Worm (Caenorhabditis elegans): Measurements from ENCODE around the gene upp-1.

The upp-1 gene

DNA sequence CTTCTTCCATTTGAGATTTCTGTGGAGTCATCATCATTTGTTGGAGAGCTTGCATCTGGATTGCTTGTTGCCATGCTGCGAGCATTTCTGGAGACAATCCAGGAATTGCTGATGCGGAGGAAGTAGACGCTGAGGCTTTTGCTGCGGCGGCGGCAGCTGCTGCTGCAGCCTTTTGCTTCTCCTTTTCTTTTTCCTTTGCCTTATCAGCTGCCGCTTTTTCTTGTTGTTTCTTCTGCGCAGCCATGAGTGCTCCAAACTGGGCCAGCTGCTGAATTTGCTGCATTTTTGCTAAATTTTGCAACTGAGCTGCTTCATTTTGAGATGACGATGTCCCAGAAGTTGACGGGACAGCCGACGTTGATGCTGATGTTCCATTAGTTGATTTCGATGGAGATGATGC is 12.6 kb upstream of the upp-1 start:
- TF ChIP-seq dmd-4 (tag; optimal IDR thresholded peaks at IDR 0.05) (no peak), peb-1 (tag; optimal IDR thresholded peaks at IDR 0.05) (no peak), nhr-237 (tag; optimal IDR thresholded peaks at IDR 0.05) (no peak), nhr-77 (tag; optimal IDR thresholded peaks at IDR 0.05) (no peak), blmp-1 (tag; optimal IDR thresholded peaks at IDR 0.05; ENCODE audit: insufficient read depth) (no peak), egl-27 (tag; optimal IDR thresholded peaks at IDR 0.05) (no peak), lin-39 (tag; optimal IDR thresholded peaks at IDR 0.05) (no peak), lsy-2 (tag; optimal IDR thresholded peaks at IDR 0.05) (no peak), alr-1 (tag; optimal IDR thresholded peaks at IDR 0.05) (no peak), F13H6.1 (tag; optimal IDR thresholded peaks at IDR 0.05) (no peak), nhr-23 (tag; optimal IDR thresholded peaks at IDR 0.05) (no peak), sma-3 (GFP tag; optimal IDR thresholded peaks at IDR 0.05) (no peak), R02D3.7 (tag; optimal IDR thresholded peaks at IDR 0.05) (no peak)

DNA sequence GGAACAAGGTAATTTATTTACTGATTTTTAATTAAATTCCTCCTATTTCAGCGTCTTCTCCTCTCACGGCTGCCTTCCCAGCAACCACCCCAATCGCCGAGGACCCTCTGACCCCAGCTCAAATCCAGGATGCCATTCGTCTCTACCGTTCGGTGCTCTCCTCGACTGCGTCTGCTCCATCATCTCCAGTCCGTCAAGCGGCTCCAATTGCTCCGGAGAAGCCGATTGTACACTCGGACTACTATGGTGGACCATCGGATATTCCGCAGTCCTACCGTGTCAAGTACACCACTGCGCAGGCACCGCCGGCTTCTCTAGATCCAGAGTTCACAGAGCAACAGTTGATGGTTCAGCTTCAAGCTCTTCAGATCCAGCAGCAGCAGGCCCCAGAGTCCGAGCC is 5.9 kb upstream of the upp-1 start:
- TF ChIP-seq ceh-16 (tag; optimal IDR thresholded peaks at IDR 0.05) (no peak), R02D3.7 (tag; optimal IDR thresholded peaks at IDR 0.05) (no peak), mdl-1 (tag; optimal IDR thresholded peaks at IDR 0.05) (no peak), sma-9 (GFP tag; optimal IDR thresholded peaks at IDR 0.05) (no peak), sma-9 (tag; optimal IDR thresholded peaks at IDR 0.05) (no peak)

DNA sequence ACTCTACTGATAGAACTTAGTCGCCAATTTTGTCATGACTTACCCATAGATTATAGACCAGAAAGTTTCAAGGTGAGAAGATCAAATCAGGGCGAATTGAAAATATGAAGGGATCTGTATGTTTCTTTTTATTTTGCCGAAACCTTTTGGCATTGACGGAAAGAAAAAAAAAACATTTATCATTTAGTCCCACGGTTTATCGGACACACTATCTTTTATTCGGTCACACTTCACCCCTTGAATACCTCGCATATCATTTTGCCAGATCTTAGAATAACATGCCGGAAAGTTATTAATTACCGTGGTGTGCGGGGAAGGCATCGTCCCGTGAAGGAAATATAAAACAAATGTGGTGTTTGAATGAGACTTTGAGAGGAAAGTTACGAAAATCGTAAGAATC is 2.2 kb upstream of the upp-1 start:
- TF ChIP-seq skn-1 (tag; optimal IDR thresholded peaks at IDR 0.05) (no peak), blmp-1 (tag; optimal IDR thresholded peaks at IDR 0.05; ENCODE audit: insufficient read depth) (no peak), R02D3.7 (tag; optimal IDR thresholded peaks at IDR 0.05) (no peak), aly-2 (tag; optimal IDR thresholded peaks at IDR 0.05) (no peak), ceh-16 (tag; optimal IDR thresholded peaks at IDR 0.05) (peak; percentile 95), nhr-21 (tag; optimal IDR thresholded peaks at IDR 0.05) (no peak), lin-13 (GFP tag; optimal IDR thresholded peaks at IDR 0.05) (no peak), nhr-129 (tag; optimal IDR thresholded peaks at IDR 0.05) (no peak), mdl-1 (tag; optimal IDR thresholded peaks at IDR 0.05) (no peak), ZK546.5 (tag; optimal IDR thresholded peaks at IDR 0.05) (no peak), crh-2 (tag; optimal IDR thresholded peaks at IDR 0.05) (peak; percentile 34), nhr-25 (tag; optimal IDR thresholded peaks at IDR 0.05) (no peak), nhr-10 (tag; optimal IDR thresholded peaks at IDR 0.05) (no peak), F13H6.1 (tag; optimal IDR thresholded peaks at IDR 0.05) (no peak), gmeb-1 (tag; optimal IDR thresholded peaks at IDR 0.05) (no peak), nhr-11 (tag; optimal IDR thresholded peaks at IDR 0.05) (no peak), mbf-1 (tag; optimal IDR thresholded peaks at IDR 0.05) (no peak), unc-62 (GFP tag; optimal IDR thresholded peaks at IDR 0.05) (no peak), nhr-77 (tag; optimal IDR thresholded peaks at IDR 0.05) (no peak), C34F6.9 (tag; optimal IDR thresholded peaks at IDR 0.05) (no peak), sma-9 (GFP tag; optimal IDR thresholded peaks at IDR 0.05) (peak; percentile 65), sma-9 (tag; optimal IDR thresholded peaks at IDR 0.05) (no peak), egl-27 (tag; optimal IDR thresholded peaks at IDR 0.05) (no peak), snpc-4 (tag; optimal IDR thresholded peaks at IDR 0.05) (no peak), dmd-4 (tag; optimal IDR thresholded peaks at IDR 0.05) (no peak), ama-1 (optimal IDR thresholded peaks at IDR 0.05) (no peak)

DNA sequence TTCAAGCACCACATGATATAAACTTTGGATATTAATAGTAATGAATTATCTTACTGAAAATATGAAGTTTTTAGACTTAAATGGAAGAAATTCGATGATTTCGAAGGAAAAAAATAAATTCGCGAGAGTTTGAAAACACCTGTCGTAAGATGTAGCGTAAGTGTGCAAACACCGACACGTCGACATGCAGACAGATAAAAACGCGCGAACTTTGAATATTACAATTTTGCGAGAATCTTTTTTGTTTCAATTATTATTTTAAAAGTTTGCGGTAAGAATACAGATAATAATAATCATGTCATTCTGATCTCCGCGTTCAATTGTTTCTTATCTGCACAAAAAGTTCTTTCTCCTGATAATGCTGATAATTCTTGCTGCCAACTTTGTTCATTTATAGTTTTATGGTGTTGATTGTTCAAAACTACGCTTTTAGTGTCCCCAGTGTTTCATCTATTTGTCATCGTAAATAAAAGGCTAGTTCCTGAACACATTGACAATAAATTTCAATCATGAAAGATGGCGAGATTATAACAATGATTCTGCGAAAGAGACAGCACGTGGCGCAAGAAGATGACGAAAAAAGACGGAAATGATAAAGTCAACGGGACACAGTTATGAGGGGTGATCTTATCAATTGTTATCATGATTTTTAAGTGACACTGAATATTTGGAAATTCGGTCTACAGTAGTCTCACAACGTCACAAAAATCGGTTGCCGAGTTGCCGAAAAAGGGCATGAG is 1.2 kb upstream of the upp-1 start:
- TF ChIP-seq zag-1 (tag; optimal IDR thresholded peaks at IDR 0.05) (no peak), fos-1 (tag; optimal IDR thresholded peaks at IDR 0.05) (peak; percentile 95), Y55F3AM.14 (GFP tag; optimal IDR thresholded peaks at IDR 0.05) (no peak), aly-2 (tag; optimal IDR thresholded peaks at IDR 0.05) (no peak), nhr-12 (tag; optimal IDR thresholded peaks at IDR 0.05) (no peak), egl-27 (tag; optimal IDR thresholded peaks at IDR 0.05) (peak; percentile 59), blmp-1 (tag; optimal IDR thresholded peaks at IDR 0.05; ENCODE audit: insufficient read depth) (no peak), gmeb-1 (tag; optimal IDR thresholded peaks at IDR 0.05) (peak; percentile 59), nhr-25 (tag; optimal IDR thresholded peaks at IDR 0.05) (peak; percentile 32), sma-3 (GFP tag; optimal IDR thresholded peaks at IDR 0.05) (peak; percentile 85), nhr-23 (tag; optimal IDR thresholded peaks at IDR 0.05) (no peak), sma-9 (GFP tag; optimal IDR thresholded peaks at IDR 0.05) (peak; percentile 93), sma-9 (tag; optimal IDR thresholded peaks at IDR 0.05) (no peak), skn-1 (tag; optimal IDR thresholded peaks at IDR 0.05) (peak; percentile 79), lin-13 (GFP tag; optimal IDR thresholded peaks at IDR 0.05) (no peak), nhr-129 (tag; optimal IDR thresholded peaks at IDR 0.05) (peak; percentile 57), nhr-21 (tag; optimal IDR thresholded peaks at IDR 0.05) (peak; percentile 80), crh-2 (tag; optimal IDR thresholded peaks at IDR 0.05) (peak; percentile 90), lsy-2 (tag; optimal IDR thresholded peaks at IDR 0.05) (peak in 1 of 2 experiments; percentile 53), C34F6.9 (tag; optimal IDR thresholded peaks at IDR 0.05) (no peak), mdl-1 (tag; optimal IDR thresholded peaks at IDR 0.05) (peak; percentile 13 to 56), F13H6.1 (tag; optimal IDR thresholded peaks at IDR 0.05) (peak; percentile 32)
